Worm (Caenorhabditis elegans) whole organism, L4/young adult: ENCODE data around the gene str-254.

Experiments used
- W03F9.2 ChIP-seq: fragments of 150-350 bp; optimal IDR thresholded peaks from 2 replicates; lab custom pipeline; 2014; ENCODE audit warnings: missing biosample characterization, missing genetic modification characterization
- dao-5 ChIP-seq: sonication (generic microtip); optimal IDR thresholded peaks from 2 replicates; lab custom pipeline; 2016; ENCODE audit warnings: missing genotype, missing genetic modification characterization, moderate library complexity, missing compliant biosample characterization
- him-1 ChIP-seq: sonication (generic microtip); optimal IDR thresholded peaks from 2 replicates; lab custom pipeline; 2016; ENCODE audit warnings: missing genotype, missing genetic modification reagents, missing genetic modification characterization, missing compliant biosample characterization

- TF ChIP-seq W03F9.2 (no peak), him-1 (no peak), dao-5 (tag; lab: Kevin White, UChicago) (no peak)
These were observed 13.7 kb downstream of the str-254 start, which contains the start of gene clc-11 for ce11 chrV:16139529-16139928.
